Fruit fly (Drosophila melanogaster) whole organism, adult: ENCODE results near the gene galla-2.

Experiments
- CG14711 ChIP-seq: fragments of 200-800 bp; sonication (Bioruptor generic); optimal IDR thresholded peaks from 2 replicates; lab custom pipeline; 2018; ENCODE audit warnings: missing biosample characterization, mild to moderate bottlenecking, missing genetic modification characterization, moderate library complexity
- CG1620 ChIP-seq: fragments of 200-800 bp; sonication (Bioruptor generic); optimal IDR thresholded peaks from 2 replicates; lab custom pipeline; 2016; ENCODE audit warnings: missing biosample characterization, missing genetic modification characterization
- CG33017 ChIP-seq: fragments of 200-800 bp; sonication (Bioruptor generic); optimal IDR thresholded peaks from 2 replicates; lab custom pipeline; 2018; ENCODE audit warnings: missing biosample characterization, mild to moderate bottlenecking, missing genetic modification characterization, moderate library complexity
- CG7045 ChIP-seq: fragments of 200-800 bp; sonication (Bioruptor generic); optimal IDR thresholded peaks from 2 replicates; lab custom pipeline; 2017; ENCODE audit warnings: missing biosample characterization, mild to moderate bottlenecking, missing genetic modification characterization
- Clk ChIP-seq: fragments of 200-800 bp; sonication (Bioruptor generic); optimal IDR thresholded peaks from 2 replicates; lab custom pipeline; 2017; ENCODE audit warnings: missing biosample characterization, missing genetic modification characterization
- Crg-1 ChIP-seq: fragments of 200-800 bp; sonication (Bioruptor generic); optimal IDR thresholded peaks from 2 replicates; lab custom pipeline; 2016; ENCODE audit warnings: missing biosample characterization, missing genetic modification characterization
- Mnt ChIP-seq: fragments of 200-800 bp; sonication (Bioruptor generic); optimal IDR thresholded peaks from 2 replicates; lab custom pipeline; 2016; ENCODE audit warnings: missing biosample characterization, mild to moderate bottlenecking, missing genetic modification characterization
- cic ChIP-seq: fragments of 200-800 bp; sonication (Bioruptor generic); optimal IDR thresholded peaks from 2 replicates; lab custom pipeline; 2017; ENCODE audit warnings: missing biosample characterization, mild to moderate bottlenecking, missing genetic modification characterization, moderate library complexity
- cnc ChIP-seq, 2 experiments: fragments of >200 bp; optimal IDR thresholded peaks; 2 replicates each; lab custom pipeline; 2017
- kay ChIP-seq: fragments of 200-800 bp; sonication (Bioruptor generic); peaks from one replicate; lab custom pipeline; 2016; ENCODE audit warnings: missing biosample characterization, missing genetic modification characterization, borderline replicate concordance
- ovo ChIP-seq: fragments of 200-800 bp; sonication (Bioruptor generic); optimal IDR thresholded peaks from 2 replicates; lab custom pipeline; 2016; ENCODE audit warnings: missing biosample characterization, missing genetic modification characterization
- toe ChIP-seq: fragments of 200-800 bp; sonication (Bioruptor generic); optimal IDR thresholded peaks from 2 replicates; lab custom pipeline; 2016; ENCODE audit warnings: missing biosample characterization, missing genetic modification characterization

dm6 chr3L:10853131-10853471, 29.6 kb upstream of the galla-2 start:
- TF ChIP-seq toe (GFP tag; lab: Kevin White, UChicago) (no peak), Clk (GFP tag; lab: Kevin White, UChicago) (no peak), cic (no peak), cnc (optimal IDR thresholded peaks at IDR 0.05; lab: Kevin White, UChicago) (no peak), ovo (no peak), CG14711 (tag; lab: Kevin White, UChicago) (no peak), kay (GFP tag; lab: Kevin White, UChicago) (no peak), CG1620 (GFP tag; lab: Kevin White, UChicago) (no peak), Crg-1 (GFP tag; lab: Kevin White, UChicago) (no peak), Mnt (GFP tag; lab: Kevin White, UChicago) (no peak), CG7045 (GFP tag; lab: Kevin White, UChicago) (no peak), CG33017 (tag; lab: Kevin White, UChicago) (no peak)
